Fruit fly (Drosophila melanogaster): ENCODE data around the gene Gnpat.
A peak's percentile ranks its signal among the peaks of the same experiment; 100 is the strongest.

The Gnpat gene

dm6 chr3R:25518584-25518983 is 27.8 kb upstream of the Gnpat start:
- TF ChIP-seq CG33017 (tag; optimal IDR thresholded peaks at IDR 0.05) (no peak), CG12768 (GFP tag; optimal IDR thresholded peaks at IDR 0.05) (no peak), cnc (optimal IDR thresholded peaks at IDR 0.05) (no peak), CG5204 (GFP tag; optimal IDR thresholded peaks at IDR 0.05) (no peak), CG14711 (tag; optimal IDR thresholded peaks at IDR 0.05) (no peak), toe (GFP tag; optimal IDR thresholded peaks at IDR 0.05) (no peak), CG7101 (tag; optimal IDR thresholded peaks at IDR 0.05) (no peak), cic (GFP tag; optimal IDR thresholded peaks at IDR 0.05) (no peak), tj (GFP tag; optimal IDR thresholded peaks at IDR 0.05) (no peak), CG1620 (GFP tag; optimal IDR thresholded peaks at IDR 0.05) (no peak)

- TF ChIP-seq CG12768 (GFP tag; optimal IDR thresholded peaks at IDR 0.05) (peak; percentile 25), CG1620 (GFP tag; optimal IDR thresholded peaks at IDR 0.05) (no peak), tj (GFP tag; optimal IDR thresholded peaks at IDR 0.05) (peak; percentile 54), CG5204 (GFP tag; optimal IDR thresholded peaks at IDR 0.05) (no peak), Hr96 (GFP tag; optimal IDR thresholded peaks at IDR 0.05) (no peak)
These were observed 27.4 kb upstream of the Gnpat start for dm6 chr3R:25518099-25518567.

- TF ChIP-seq ovo (GFP tag; optimal IDR thresholded peaks at IDR 0.05) (no peak), Mnt (GFP tag; optimal IDR thresholded peaks at IDR 0.05) (no peak), cic (GFP tag; optimal IDR thresholded peaks at IDR 0.05) (no peak), CG1620 (GFP tag; optimal IDR thresholded peaks at IDR 0.05) (no peak), Clk (GFP tag; optimal IDR thresholded peaks at IDR 0.05) (no peak), CG11617 (GFP tag; optimal IDR thresholded peaks at IDR 0.05) (no peak), bab1 (GFP tag; optimal IDR thresholded peaks at IDR 0.05) (no peak)
These were observed 26.8 kb upstream of the Gnpat start for dm6 chr3R:25517521-25517920.

dm6 chr3R:25515450-25516288 is 24.9 kb upstream of the Gnpat start, which contains the start of gene msi:
Gene msi, plus strand, starts transcription at chr3R:25516118.
- TF ChIP-seq bab1 (GFP tag; optimal IDR thresholded peaks at IDR 0.05) = peak; percentile 89
- peak; percentile 89 for TF ChIP-seq pad (GFP tag; optimal IDR thresholded peaks at IDR 0.05)
- peak; percentile 97 for TF ChIP-seq CG33017 (tag; optimal IDR thresholded peaks at IDR 0.05)
- peak; percentile 23 for TF ChIP-seq Clk (GFP tag; optimal IDR thresholded peaks at IDR 0.05)
- TF ChIP-seq ovo (GFP tag; optimal IDR thresholded peaks at IDR 0.05) = peak; percentile 35
- peak; percentile 23 for TF ChIP-seq kay (GFP tag; ENCODE audit: borderline replicate concordance)
- no peak for TF ChIP-seq Mnt (GFP tag; optimal IDR thresholded peaks at IDR 0.05)
- peak; percentile 60 for TF ChIP-seq cic (GFP tag; optimal IDR thresholded peaks at IDR 0.05)
- no peak for TF ChIP-seq CG1620 (GFP tag; optimal IDR thresholded peaks at IDR 0.05)
- TF ChIP-seq tj (GFP tag; optimal IDR thresholded peaks at IDR 0.05) = peak; percentile 69
- TF ChIP-seq CG7101 (tag; optimal IDR thresholded peaks at IDR 0.05) = peak; percentile 95
- peak; percentile 88 for TF ChIP-seq CG11617 (GFP tag; optimal IDR thresholded peaks at IDR 0.05)
- peak; percentile 92 for TF ChIP-seq CG14711 (tag; optimal IDR thresholded peaks at IDR 0.05)
- peak; percentile 31 for TF ChIP-seq CG5204 (GFP tag; optimal IDR thresholded peaks at IDR 0.05)
- peak; percentile 92 for TF ChIP-seq CG7045 (GFP tag; optimal IDR thresholded peaks at IDR 0.05)
- TF ChIP-seq CG12768 (GFP tag; optimal IDR thresholded peaks at IDR 0.05) = peak; percentile 89
- TF ChIP-seq Hr96 (GFP tag; optimal IDR thresholded peaks at IDR 0.05) = no peak
- no peak for TF ChIP-seq cnc (optimal IDR thresholded peaks at IDR 0.05)
- peak; percentile 15 for TF ChIP-seq toe (GFP tag; optimal IDR thresholded peaks at IDR 0.05)
- peak; percentile 19 for TF ChIP-seq Crg-1 (GFP tag; optimal IDR thresholded peaks at IDR 0.05)

- TF ChIP-seq CG7101 (tag; optimal IDR thresholded peaks at IDR 0.05) = no peak
- TF ChIP-seq CG1620 (GFP tag; optimal IDR thresholded peaks at IDR 0.05) = no peak
- no peak for TF ChIP-seq CG14711 (tag; optimal IDR thresholded peaks at IDR 0.05)
- TF ChIP-seq cic (GFP tag; optimal IDR thresholded peaks at IDR 0.05) = no peak
- no peak for TF ChIP-seq CG33017 (tag; optimal IDR thresholded peaks at IDR 0.05)
- no peak for TF ChIP-seq Hr96 (GFP tag; optimal IDR thresholded peaks at IDR 0.05)
- no peak for TF ChIP-seq cnc (optimal IDR thresholded peaks at IDR 0.05)
- no peak for TF ChIP-seq CG12768 (GFP tag; optimal IDR thresholded peaks at IDR 0.05)
- TF ChIP-seq Crg-1 (GFP tag; optimal IDR thresholded peaks at IDR 0.05) = no peak
These were observed 22.0 kb upstream of the Gnpat start for dm6 chr3R:25512750-25513149.

- TF ChIP-seq bab1 (GFP tag; optimal IDR thresholded peaks at IDR 0.05) = no peak
- no peak for TF ChIP-seq cic (GFP tag; optimal IDR thresholded peaks at IDR 0.05)
- TF ChIP-seq CG1620 (GFP tag; optimal IDR thresholded peaks at IDR 0.05) = no peak
- TF ChIP-seq CG33017 (tag; optimal IDR thresholded peaks at IDR 0.05) = no peak
- TF ChIP-seq pad (GFP tag; optimal IDR thresholded peaks at IDR 0.05) = no peak
- TF ChIP-seq tj (GFP tag; optimal IDR thresholded peaks at IDR 0.05) = no peak
- TF ChIP-seq CG7045 (GFP tag; optimal IDR thresholded peaks at IDR 0.05) = no peak
- no peak for TF ChIP-seq CG12768 (GFP tag; optimal IDR thresholded peaks at IDR 0.05)
These were observed 15.2 kb upstream of the Gnpat start, which contains the start of gene CG5111 for dm6 chr3R:25505975-25506374. Gene CG5111, plus strand, starts transcription at chr3R:25506275.

- TF ChIP-seq tj (GFP tag; optimal IDR thresholded peaks at IDR 0.05) (no peak), cic (GFP tag; optimal IDR thresholded peaks at IDR 0.05) (no peak), CG7101 (tag; optimal IDR thresholded peaks at IDR 0.05) (no peak), cnc (optimal IDR thresholded peaks at IDR 0.05) (no peak), CG33017 (tag; optimal IDR thresholded peaks at IDR 0.05) (no peak), CG11617 (GFP tag; optimal IDR thresholded peaks at IDR 0.05) (no peak), CG7045 (GFP tag; optimal IDR thresholded peaks at IDR 0.05) (no peak), CG5204 (GFP tag; optimal IDR thresholded peaks at IDR 0.05) (no peak), CG12768 (GFP tag; optimal IDR thresholded peaks at IDR 0.05) (no peak), Crg-1 (GFP tag; optimal IDR thresholded peaks at IDR 0.05) (no peak), pad (GFP tag; optimal IDR thresholded peaks at IDR 0.05) (no peak)
These were observed 14.2 kb upstream of the Gnpat start, which contains the start of gene CG5107 for dm6 chr3R:25504891-25505290. Gene CG5107, plus strand, starts transcription at chr3R:25505191.

All from whole organism, adult.